Worm (Caenorhabditis elegans) whole organism, late embryonic: ENCODE measurements around the gene F14H8.4.
A peak's percentile ranks its signal among the peaks of the same experiment; 100 is the strongest.

ENCODE experiments used
- C08G9.2 ChIP-seq: sonication (generic microtip); optimal IDR thresholded peaks from 2 replicates; lab custom pipeline; 2016; ENCODE audit warnings: mild to moderate bottlenecking, missing genetic modification characterization, moderate library complexity, missing compliant biosample characterization
- F13H6.1 ChIP-seq: sonication (generic microtip); optimal IDR thresholded peaks from 2 replicates; lab custom pipeline; 2016; ENCODE audit warnings: missing genetic modification characterization, missing compliant biosample characterization
- K02D7.2 ChIP-seq: sonication (generic microtip); optimal IDR thresholded peaks from 2 replicates; lab custom pipeline; 2017; ENCODE audit warnings: mild to moderate bottlenecking, missing genetic modification characterization, missing compliant biosample characterization
- K09A11.1 ChIP-seq: sonication (generic microtip); optimal IDR thresholded peaks from 2 replicates; lab custom pipeline; 2017; ENCODE audit warnings: antibody characterized with exemption, mild to moderate bottlenecking, missing genetic modification characterization, missing compliant biosample characterization; ENCODE audit not compliant: insufficient read depth
- T23F11.4 ChIP-seq: fragments of 200-800 bp; sonication (Bioruptor generic); optimal IDR thresholded peaks from 2 replicates; lab custom pipeline; 2018; ENCODE audit warnings: mild to moderate bottlenecking, missing genetic modification characterization, missing compliant biosample characterization
- ceh-19 ChIP-seq: fragments of 200-800 bp; sonication (Bioruptor generic); optimal IDR thresholded peaks from 2 replicates; lab custom pipeline; 2018; ENCODE audit warnings: mild to moderate bottlenecking, missing genetic modification characterization, missing compliant biosample characterization
- ceh-2 ChIP-seq: sonication (generic microtip); optimal IDR thresholded peaks from 2 replicates; lab custom pipeline; 2016; ENCODE audit warnings: missing genotype, missing genetic modification characterization, missing compliant biosample characterization
- ceh-22 ChIP-seq: sonication (generic microtip); optimal IDR thresholded peaks from 2 replicates; lab custom pipeline; 2017; ENCODE audit warnings: missing biosample characterization, missing genetic modification characterization
- ceh-24 ChIP-seq: sonication (generic microtip); optimal IDR thresholded peaks from 2 replicates; lab custom pipeline; 2016; ENCODE audit warnings: mild to moderate bottlenecking, missing genetic modification characterization, missing compliant biosample characterization
- ceh-45 ChIP-seq: fragments of 200-800 bp; sonication (Bioruptor generic); IDR thresholded peaks from 2 replicates; pipeline ENCODE4 v1.3.6; 2022; ENCODE audit warnings: missing genetic modification reagents, missing genetic modification characterization, missing compliant biosample characterization
- ceh-48 ChIP-seq: sonication (generic microtip); optimal IDR thresholded peaks from 2 replicates; lab custom pipeline; 2016; ENCODE audit warnings: missing genetic modification characterization, inconsistent platforms, missing compliant biosample characterization
- ceh-6 ChIP-seq: fragments of 200-800 bp; sonication (Bioruptor generic); optimal IDR thresholded peaks from 2 replicates; lab custom pipeline; 2018; ENCODE audit warnings: mild to moderate bottlenecking, missing genetic modification characterization, missing compliant biosample characterization
- che-1 ChIP-seq: sonication (generic microtip); optimal IDR thresholded peaks from 2 replicates; lab custom pipeline; 2016; ENCODE audit warnings: mild to moderate bottlenecking, missing genetic modification characterization, missing compliant biosample characterization
- dve-1 ChIP-seq: sonication (generic microtip); optimal IDR thresholded peaks from 2 replicates; lab custom pipeline; 2017; ENCODE audit warnings: antibody characterized with exemption, mild to moderate bottlenecking, missing genetic modification characterization, missing compliant biosample characterization
- ets-4 ChIP-seq: sonication (generic microtip); optimal IDR thresholded peaks from 2 replicates; lab custom pipeline; 2016; ENCODE audit warnings: missing genetic modification characterization, missing compliant biosample characterization
- fkh-10 ChIP-seq: fragments of 150-350 bp; optimal IDR thresholded peaks from 2 replicates; lab custom pipeline; 2014; ENCODE audit warnings: missing biosample characterization, missing genetic modification reagents, missing genetic modification characterization
- fkh-6 ChIP-seq: sonication (generic microtip); optimal IDR thresholded peaks from 2 replicates; lab custom pipeline; 2016; ENCODE audit warnings: missing genetic modification characterization, missing compliant biosample characterization
- gmeb-2 ChIP-seq: sonication (generic microtip); optimal IDR thresholded peaks from 2 replicates; lab custom pipeline; 2016; ENCODE audit warnings: missing genetic modification characterization, inconsistent platforms, missing compliant biosample characterization
- hlh-15 ChIP-seq: sonication (generic microtip); optimal IDR thresholded peaks from 2 replicates; lab custom pipeline; 2016; ENCODE audit warnings: missing genetic modification characterization, missing compliant biosample characterization
- lim-6 ChIP-seq: sonication (generic microtip); optimal IDR thresholded peaks from 2 replicates; lab custom pipeline; 2016; ENCODE audit warnings: missing genetic modification characterization, missing compliant biosample characterization
- lin-11 ChIP-seq: fragments of 200-800 bp; sonication (Bioruptor generic); optimal IDR thresholded peaks from 2 replicates; lab custom pipeline; 2018; ENCODE audit warnings: mild to moderate bottlenecking, missing genetic modification characterization, missing compliant biosample characterization
- madf-2 ChIP-seq: sonication (generic microtip); optimal IDR thresholded peaks from 2 replicates; lab custom pipeline; 2017; ENCODE audit warnings: missing genetic modification characterization, missing compliant biosample characterization
- mec-3 ChIP-seq: sonication (generic microtip); optimal IDR thresholded peaks from 2 replicates; lab custom pipeline; 2016; ENCODE audit warnings: borderline replicate concordance, missing genetic modification characterization, missing compliant biosample characterization
- nfya-1 ChIP-seq: sonication (generic microtip); optimal IDR thresholded peaks from 2 replicates; lab custom pipeline; 2017; ENCODE audit warnings: missing genetic modification characterization, mild to moderate bottlenecking, missing compliant biosample characterization, antibody characterized with exemption, moderate library complexity
- nhr-11 ChIP-seq: fragments of 150-350 bp; optimal IDR thresholded peaks from 2 replicates; lab custom pipeline; 2014; ENCODE audit warnings: missing biosample characterization, missing genetic modification characterization
- nhr-232 ChIP-seq: sonication (generic microtip); optimal IDR thresholded peaks from 2 replicates; lab custom pipeline; 2016; ENCODE audit warnings: missing genetic modification characterization, missing compliant biosample characterization
- pax-1 ChIP-seq: fragments of 150-350 bp; optimal IDR thresholded peaks from 2 replicates; lab custom pipeline; 2014; ENCODE audit warnings: missing biosample characterization, missing genetic modification characterization
- sdc-2 ChIP-seq: sonication (generic microtip); optimal IDR thresholded peaks from 2 replicates; lab custom pipeline; 2016; ENCODE audit warnings: missing genotype, missing genetic modification characterization, missing compliant biosample characterization
- sox-4 ChIP-seq: sonication (generic microtip); optimal IDR thresholded peaks from 2 replicates; lab custom pipeline; 2017; ENCODE audit warnings: mild to moderate bottlenecking, missing genetic modification characterization, inconsistent platforms, missing compliant biosample characterization
- syd-9 ChIP-seq: sonication (generic microtip); optimal IDR thresholded peaks from 2 replicates; lab custom pipeline; 2016; ENCODE audit warnings: mild to moderate bottlenecking, missing genetic modification characterization, moderate library complexity, missing compliant biosample characterization
- ttx-3 ChIP-seq: sonication (generic microtip); optimal IDR thresholded peaks from 2 replicates; lab custom pipeline; 2016; ENCODE audit warnings: missing genetic modification reagents, missing genetic modification characterization, missing compliant biosample characterization
- unc-42 ChIP-seq: sonication (generic microtip); optimal IDR thresholded peaks from 2 replicates; lab custom pipeline; 2016; ENCODE audit warnings: missing genotype, missing genetic modification characterization, missing compliant biosample characterization
- zip-5 ChIP-seq: sonication (generic microtip); optimal IDR thresholded peaks from 2 replicates; lab custom pipeline; 2016; ENCODE audit warnings: missing genetic modification characterization, missing compliant biosample characterization
- ztf-16 ChIP-seq: sonication (generic microtip); optimal IDR thresholded peaks from 2 replicates; lab custom pipeline; 2017; ENCODE audit warnings: missing genetic modification characterization, missing compliant biosample characterization

Gene F14H8.4

ce11 chrV:15023544-15023943, at the start of gene F14H8.4:
TSS of gene F14H8.4 (plus strand) at chrV:15023844.
- TF ChIP-seq nhr-11 (tag; lab: Kevin White, UChicago) = no peak
- TF ChIP-seq syd-9 = no peak
- TF ChIP-seq mec-3 (tag; lab: Kevin White, UChicago) = no peak
- no peak for TF ChIP-seq fkh-10 (GFP tag; lab: Kevin White, UChicago)
- TF ChIP-seq gmeb-2 (tag; lab: Kevin White, UChicago) = no peak
- no peak for TF ChIP-seq ceh-6

ce11 chrV:14978205-14978751, 45.4 kb upstream of the F14H8.4 start, which contains the start of the genes grd-12 and F02D8.1:
TSS of gene grd-12 (plus strand) at chrV:14978505.
TSS of gene F02D8.1 (minus strand) at chrV:14978701.
- TF ChIP-seq ceh-45 (no peak), che-1 (tag; lab: Kevin White, UChicago) (no peak), fkh-6 (tag; lab: Kevin White, UChicago) (no peak), pax-1 (tag; lab: Kevin White, UChicago) (no peak), C08G9.2 (no peak), lin-11 (tag; lab: Kevin White, UChicago) (no peak), ets-4 (tag; lab: Kevin White, UChicago) (no peak), ttx-3 (tag; lab: Kevin White, UChicago) (no peak), nhr-232 (tag; lab: Kevin White, UChicago) (no peak)

ce11 chrV:14979937-14980336, 43.7 kb upstream of the F14H8.4 start, which contains the start of gene xbx-1:
TSS of gene xbx-1 (plus strand) at chrV:14980237.
- TF ChIP-seq ceh-45 (no peak), ceh-24 (tag; lab: Kevin White, UChicago) (no peak), dve-1 (no peak), sox-4 (tag; lab: Kevin White, UChicago) (no peak), unc-42 (tag; lab: Kevin White, UChicago) (no peak), ceh-19 (GFP tag; lab: Kevin White, UChicago) (no peak)
- TF ChIP-seq, all 69 proteins: peak for 0

- no peak for TF ChIP-seq nhr-11 (tag; lab: Kevin White, UChicago)
- TF ChIP-seq K02D7.2 (tag; lab: Kevin White, UChicago) = no peak
- no peak for TF ChIP-seq ceh-48 (tag; lab: Kevin White, UChicago)
- TF ChIP-seq T23F11.4 = no peak
- no peak for TF ChIP-seq sdc-2 (tag; lab: Kevin White, UChicago)
- no peak for TF ChIP-seq lim-6
- TF ChIP-seq unc-42 (tag; lab: Kevin White, UChicago) = no peak
- TF ChIP-seq lin-11 (tag; lab: Kevin White, UChicago) = no peak
- no peak for TF ChIP-seq K09A11.1
- no peak for TF ChIP-seq ceh-2
- TF ChIP-seq madf-2 = no peak
- no peak for TF ChIP-seq F13H6.1 (tag; lab: Kevin White, UChicago)
- no peak for TF ChIP-seq ceh-6
- no peak for TF ChIP-seq dve-1
- TF ChIP-seq zip-5 (tag; lab: Kevin White, UChicago) = no peak
- no peak for TF ChIP-seq nfya-1 (tag; lab: Kevin White, UChicago)
- TF ChIP-seq ceh-22 (tag; lab: Kevin White, UChicago) = no peak
- TF ChIP-seq hlh-15 (tag; lab: Kevin White, UChicago) = no peak
Measured at ce11 chrV:14984593-14984992, 39.1 kb upstream of the F14H8.4 start, which contains the start of gene F02D8.4. TSS of gene F02D8.4 (plus strand) at chrV:14984893.

ce11 chrV:14990843-14991242, 32.8 kb upstream of the F14H8.4 start, which contains the start of the genes cdt-2 and T01C3.2:
TSS of gene cdt-2 (minus strand) at chrV:14991126.
TSS of gene T01C3.2 (plus strand) at chrV:14991168.
- TF ChIP-seq nfya-1 (tag; lab: Kevin White, UChicago) (peak; percentile 19), ztf-16 (tag; lab: Kevin White, UChicago) (no peak)
